Fruit fly (Drosophila melanogaster) whole organism, prepupa: ENCODE results near the gene S.

Experiments used
- CG11294 ChIP-seq: fragments of 200-800 bp; sonication (Bioruptor generic); IDR thresholded peaks from 2 replicates; pipeline ENCODE4 v1.3.6; 2022; ENCODE audit warnings: missing biosample characterization, missing genetic modification characterization
- CG16779 ChIP-seq: fragments of 200-800 bp; sonication (Bioruptor generic); optimal IDR thresholded peaks from 3 replicates; lab custom pipeline; 2017; ENCODE audit warnings: missing biosample characterization, mild to moderate bottlenecking, missing genetic modification characterization
- CG7368 ChIP-seq: fragments of 200-800 bp; sonication (Bioruptor generic); optimal IDR thresholded peaks from 3 replicates; lab custom pipeline; 2016; ENCODE audit warnings: missing biosample characterization, missing genetic modification characterization
- Hr38 ChIP-seq: sonication (Bioruptor generic); optimal IDR thresholded peaks from 2 replicates; lab custom pipeline; 2016; ENCODE audit warnings: missing biosample characterization, missing genetic modification characterization
- OdsH ChIP-seq: fragments of 200-800 bp; sonication (Bioruptor generic); optimal IDR thresholded peaks from 3 replicates; lab custom pipeline; 2016; ENCODE audit warnings: missing biosample characterization, missing genetic modification characterization
- Smox ChIP-seq: fragments of 200-800 bp; sonication (Bioruptor generic); optimal IDR thresholded peaks from 3 replicates; lab custom pipeline; 2016; ENCODE audit warnings: missing biosample characterization, missing genetic modification characterization
- dsx ChIP-seq: fragments of 200-800 bp; optimal IDR thresholded peaks from 3 replicates; lab custom pipeline; 2019; ENCODE audit warnings: missing biosample characterization, mild to moderate bottlenecking, missing genetic modification characterization, moderate library complexity; ENCODE audit not compliant: poor library complexity, severe bottlenecking

DNA sequence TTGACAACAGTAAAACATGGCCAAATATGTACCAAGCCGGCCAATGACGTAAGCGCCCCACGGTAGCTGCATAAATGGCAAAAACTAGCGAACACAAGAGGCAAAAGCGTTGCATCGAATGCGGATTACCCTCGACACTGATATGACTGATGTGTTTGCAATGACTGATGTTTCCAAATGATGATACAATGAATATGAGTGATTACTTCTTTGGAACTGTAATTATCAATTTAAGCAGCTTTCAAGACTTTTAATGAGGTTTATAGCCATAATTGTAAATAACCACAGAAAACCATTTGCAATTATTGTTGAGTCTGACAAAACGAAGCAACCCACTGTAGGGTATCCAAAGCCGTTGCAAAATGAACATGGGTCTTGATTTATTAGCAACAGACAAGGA is 4.1 kb downstream of the S start:
- TF ChIP-seq Smox: no peak
- TF ChIP-seq CG7368 (GFP tag; lab: Kevin White, UChicago): peak; percentile 12
- peak; percentile 29 for TF ChIP-seq OdsH (GFP tag; lab: Kevin White, UChicago)
- TF ChIP-seq CG11294 (GFP tag; lab: Robert Waterston, UW): no peak
- TF ChIP-seq dsx (GFP tag; lab: Kevin White, UChicago): no peak
- no peak for TF ChIP-seq Hr38 (GFP tag; lab: Kevin White, UChicago)
- no peak for TF ChIP-seq CG16779 (tag; lab: Kevin White, UChicago)
